Worm (Caenorhabditis elegans): ENCODE measurements around the gene acl-3.

ce11 chrIV:11602498-11603068 is 49.2 kb downstream of the acl-3 start, which contains the start of gene rps-11:
- TF ChIP-seq rpc-1 (optimal IDR thresholded peaks at IDR 0.05) (no peak), rpc-1 (tag; optimal IDR thresholded peaks at IDR 0.05) (no peak), ama-1 (optimal IDR thresholded peaks at IDR 0.05) (no peak), ama-1 (GFP tag; optimal IDR thresholded peaks at IDR 0.05) (no peak), dox-1 (GFP tag; IDR thresholded peaks at IDR 0.05) (no peak)
